Worm (Caenorhabditis elegans): ENCODE data around the gene C05D9.9.

C05D9.9 gene

DNA sequence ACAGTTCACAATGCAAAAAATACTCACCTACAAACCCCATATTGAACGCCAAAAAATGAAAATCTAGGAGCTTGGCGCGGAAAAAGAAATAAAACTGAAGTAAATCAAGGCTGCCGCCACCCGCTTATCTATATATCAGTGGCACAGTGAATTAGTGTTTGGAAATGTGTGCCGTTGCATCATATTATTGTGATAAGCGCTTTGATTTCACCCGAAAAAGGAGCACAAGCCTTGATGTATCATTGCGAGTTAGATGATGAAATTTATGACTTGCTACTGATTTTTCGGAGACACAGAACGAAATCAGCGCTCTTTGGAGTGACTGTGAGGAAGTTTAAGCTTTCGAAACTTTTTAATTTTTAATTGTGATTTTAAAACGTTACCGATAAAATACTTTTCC lies 24.4 kb upstream of the C05D9.9 start, which contains the start of the genes R193.2 and R193.6:
TSS of gene R193.2 (minus strand) at position 148 of the 400 bp plus-strand sequence.
TSS of gene R193.6 (plus strand) at position 350 of the 400 bp plus-strand sequence.
- TF ChIP-seq pha-4 (tag; optimal IDR thresholded peaks at IDR 0.05) = no peak

DNA sequence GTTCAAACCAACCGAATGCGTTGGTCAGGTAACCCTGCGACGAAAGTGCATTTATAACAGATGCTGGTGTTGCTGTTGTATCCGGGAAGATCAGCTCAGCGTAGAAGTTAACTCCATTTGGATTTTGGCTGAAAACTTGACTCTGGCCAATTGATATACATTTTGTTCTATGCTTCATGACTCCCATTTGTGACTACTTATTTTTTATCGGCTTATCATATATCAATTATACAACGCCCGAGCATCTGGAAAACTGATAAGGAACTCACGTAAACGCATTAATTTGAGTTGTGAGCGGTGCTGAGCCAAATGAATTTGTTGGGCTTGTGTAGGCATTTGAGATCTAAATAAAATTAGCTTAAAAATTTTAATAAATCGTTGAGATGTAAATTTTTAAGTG lies 23.3 kb upstream of the C05D9.9 start:
- TF ChIP-seq unc-39 (tag; optimal IDR thresholded peaks at IDR 0.05) = no peak
- no peak for TF ChIP-seq pha-4 (tag; optimal IDR thresholded peaks at IDR 0.05)
- TF ChIP-seq nhr-76 (tag; optimal IDR thresholded peaks at IDR 0.05) = no peak
- no peak for TF ChIP-seq ceh-83 (GFP tag; optimal IDR thresholded peaks at IDR 0.05)
- TF ChIP-seq unc-62 (GFP tag; optimal IDR thresholded peaks at IDR 0.05) = no peak
- no peak for TF ChIP-seq unc-120 (tag; optimal IDR thresholded peaks at IDR 0.05; ENCODE audit: poor library complexity, severe bottlenecking)
- TF ChIP-seq nhr-237 (tag; optimal IDR thresholded peaks at IDR 0.05) = no peak
- no peak for TF ChIP-seq M03D4.4 (tag; optimal IDR thresholded peaks at IDR 0.05)
- no peak for TF ChIP-seq lin-13 (tag; optimal IDR thresholded peaks at IDR 0.05)
- TF ChIP-seq drap-1 (GFP tag; optimal IDR thresholded peaks at IDR 0.05) = no peak
- TF ChIP-seq ztf-11 (tag; optimal IDR thresholded peaks at IDR 0.05) = no peak
- TF ChIP-seq blmp-1 (tag; optimal IDR thresholded peaks at IDR 0.05) = no peak

DNA sequence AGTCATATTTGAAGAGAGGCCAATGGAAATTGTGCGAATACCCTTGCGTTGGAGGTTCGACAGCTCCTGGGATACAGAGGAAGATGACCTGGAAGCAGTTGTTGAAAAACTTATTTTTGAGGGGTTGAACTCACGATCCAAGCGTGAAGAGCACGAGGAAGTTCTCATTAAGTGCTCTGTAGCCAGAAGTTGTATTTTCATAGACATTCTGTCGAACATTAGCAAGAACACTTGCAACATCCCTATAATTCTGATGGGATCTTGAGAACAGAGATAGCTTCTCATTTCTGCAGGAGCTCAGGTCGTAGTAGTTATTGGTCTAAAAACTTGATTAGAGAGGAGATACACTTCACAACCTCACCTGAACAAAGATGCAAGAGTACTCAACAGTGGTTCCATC lies 17.6 kb upstream of the C05D9.9 start:
- TF ChIP-seq unc-39 (tag; optimal IDR thresholded peaks at IDR 0.05) (no peak), elt-3 (tag; optimal IDR thresholded peaks at IDR 0.05) (no peak), ceh-39 (tag; optimal IDR thresholded peaks at IDR 0.05) (no peak), lin-13 (tag; optimal IDR thresholded peaks at IDR 0.05) (no peak), lsy-2 (tag; optimal IDR thresholded peaks at IDR 0.05) (no peak), nhr-28 (tag; optimal IDR thresholded peaks at IDR 0.05) (no peak), nhr-2 (tag; optimal IDR thresholded peaks at IDR 0.05) (no peak), nhr-237 (tag; optimal IDR thresholded peaks at IDR 0.05) (no peak), ceh-83 (GFP tag; optimal IDR thresholded peaks at IDR 0.05) (no peak), drap-1 (GFP tag; optimal IDR thresholded peaks at IDR 0.05) (no peak), unc-120 (tag; optimal IDR thresholded peaks at IDR 0.05; ENCODE audit: poor library complexity, severe bottlenecking) (no peak), M03D4.4 (tag; optimal IDR thresholded peaks at IDR 0.05) (no peak), sem-2 (GFP tag; optimal IDR thresholded peaks at IDR 0.05) (no peak), mls-2 (tag; optimal IDR thresholded peaks at IDR 0.05) (no peak), ceh-43 (GFP tag; optimal IDR thresholded peaks at IDR 0.05) (no peak), ham-2 (GFP tag; optimal IDR thresholded peaks at IDR 0.05) (no peak)

DNA sequence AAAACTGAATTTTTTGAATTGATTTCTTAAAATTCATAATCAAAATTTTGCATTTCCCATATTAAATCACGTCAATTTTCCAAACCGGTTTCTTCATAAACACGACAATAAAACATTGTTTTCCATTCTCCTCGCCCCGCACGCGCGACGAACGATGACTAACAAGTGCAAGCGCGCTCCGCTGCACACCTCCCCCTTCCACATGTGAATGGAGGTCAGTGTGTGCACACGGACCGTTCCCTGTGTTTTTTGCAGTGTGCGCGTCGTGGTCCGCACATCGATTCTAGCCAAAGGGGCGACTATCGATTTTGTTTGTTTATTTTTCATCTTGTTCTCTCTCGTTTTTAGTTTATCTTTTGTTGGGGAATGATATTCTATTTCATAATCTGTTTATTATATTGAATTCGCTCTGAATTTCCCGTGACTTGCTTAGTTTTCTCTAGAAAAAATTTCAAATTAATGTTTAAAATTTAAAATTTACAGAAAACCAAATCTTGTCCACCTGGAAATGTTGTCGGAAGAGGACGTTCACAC lies 4.5 kb upstream of the C05D9.9 start, which contains the start of gene snx-1:
TSS of gene snx-1 (plus strand) at position 484 of the 534 bp plus-strand sequence.
- TF ChIP-seq nhr-76 (tag; optimal IDR thresholded peaks at IDR 0.05) = no peak
- no peak for TF ChIP-seq ham-2 (GFP tag; optimal IDR thresholded peaks at IDR 0.05)
- peak; percentile 26 for TF ChIP-seq drap-1 (GFP tag; optimal IDR thresholded peaks at IDR 0.05)
- no peak for TF ChIP-seq unc-39 (tag; optimal IDR thresholded peaks at IDR 0.05)
- TF ChIP-seq ceh-39 (tag; optimal IDR thresholded peaks at IDR 0.05) = peak; percentile 25
- TF ChIP-seq ceh-83 (GFP tag; optimal IDR thresholded peaks at IDR 0.05) = no peak
- TF ChIP-seq nhr-237 (tag; optimal IDR thresholded peaks at IDR 0.05) = peak; percentile 35
- TF ChIP-seq sptf-1 (tag; optimal IDR thresholded peaks at IDR 0.05) = peak; percentile 52
- peak; percentile 38 for TF ChIP-seq cnd-1 (tag; optimal IDR thresholded peaks at IDR 0.05)
- TF ChIP-seq snpc-4 (tag; optimal IDR thresholded peaks at IDR 0.05) = no peak
- TF ChIP-seq mab-5 (tag; optimal IDR thresholded peaks at IDR 0.05) = no peak
- TF ChIP-seq lin-13 (tag; optimal IDR thresholded peaks at IDR 0.05) = peak; percentile 78
- TF ChIP-seq mep-1 (tag; optimal IDR thresholded peaks at IDR 0.05) = peak; percentile 1
- TF ChIP-seq nhr-28 (tag; optimal IDR thresholded peaks at IDR 0.05) = no peak
- peak; percentile 20 for TF ChIP-seq pha-4 (tag; optimal IDR thresholded peaks at IDR 0.05)
- peak; percentile 21 for TF ChIP-seq nhr-2 (tag; optimal IDR thresholded peaks at IDR 0.05)
- TF ChIP-seq sem-2 (GFP tag; optimal IDR thresholded peaks at IDR 0.05) = no peak
- peak; percentile 29 for TF ChIP-seq M03D4.4 (tag; optimal IDR thresholded peaks at IDR 0.05)

DNA sequence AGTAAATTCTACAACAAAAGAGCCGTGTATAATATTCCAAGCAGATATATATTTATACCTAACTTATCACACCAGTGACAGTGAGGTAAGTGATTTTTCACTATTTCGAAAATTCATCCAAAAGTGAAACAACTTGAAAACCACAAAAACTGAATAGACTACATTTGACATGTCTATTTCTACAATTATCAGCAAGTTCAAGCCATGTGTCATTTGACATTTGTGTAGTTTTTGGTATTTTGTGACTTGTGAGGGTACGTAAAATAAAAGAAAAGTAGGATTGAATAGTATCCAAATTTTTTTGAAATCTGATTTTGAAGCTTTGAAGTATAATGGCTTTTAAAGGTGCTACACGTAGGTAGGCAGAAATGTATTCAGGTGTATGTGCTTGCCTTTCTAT lies 2.2 kb upstream of the C05D9.9 start:
- no peak for TF ChIP-seq zip-8 (tag; optimal IDR thresholded peaks at IDR 0.05)
- no peak for TF ChIP-seq sem-2 (GFP tag; optimal IDR thresholded peaks at IDR 0.05)
- TF ChIP-seq pha-4 (tag; optimal IDR thresholded peaks at IDR 0.05) = no peak
- no peak for TF ChIP-seq mep-1 (tag; optimal IDR thresholded peaks at IDR 0.05)
- TF ChIP-seq lin-13 (tag; optimal IDR thresholded peaks at IDR 0.05) = no peak
- no peak for TF ChIP-seq ham-2 (GFP tag; optimal IDR thresholded peaks at IDR 0.05)
- no peak for TF ChIP-seq lsy-2 (tag; optimal IDR thresholded peaks at IDR 0.05)

DNA sequence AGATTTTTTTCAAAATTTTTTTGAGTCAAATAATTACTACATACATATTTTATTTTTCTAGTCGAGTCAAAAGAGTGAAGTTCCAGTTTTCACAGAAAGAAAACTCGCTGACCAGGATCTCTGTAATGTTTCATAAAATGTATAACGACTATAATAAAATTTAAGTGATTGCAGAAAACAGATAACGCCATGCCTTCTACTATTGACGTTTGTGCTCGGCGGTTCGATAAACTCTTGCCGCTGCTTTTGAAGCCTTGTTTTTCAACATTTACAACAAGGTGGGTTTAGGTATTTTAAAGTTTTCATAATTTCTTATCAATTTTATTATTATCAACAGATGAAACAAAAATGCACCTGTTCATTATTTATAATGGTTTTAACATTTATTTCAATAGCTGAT lies 1.4 kb upstream of the C05D9.9 start, which contains the start of gene lmp-2:
TSS of gene lmp-2 (plus strand) at position 190 of the 400 bp plus-strand sequence.
- no peak for TF ChIP-seq sptf-1 (tag; optimal IDR thresholded peaks at IDR 0.05)
- no peak for TF ChIP-seq mab-5 (tag; optimal IDR thresholded peaks at IDR 0.05)
- no peak for TF ChIP-seq elt-3 (tag; optimal IDR thresholded peaks at IDR 0.05)
- TF ChIP-seq mep-1 (tag; optimal IDR thresholded peaks at IDR 0.05) = no peak
- no peak for TF ChIP-seq tbx-8 (GFP tag; optimal IDR thresholded peaks at IDR 0.05)
- TF ChIP-seq lsy-2 (tag; optimal IDR thresholded peaks at IDR 0.05) = no peak
- TF ChIP-seq zip-8 (tag; optimal IDR thresholded peaks at IDR 0.05) = no peak
- no peak for TF ChIP-seq nhr-12 (tag; optimal IDR thresholded peaks at IDR 0.05)
- no peak for TF ChIP-seq ceh-39 (tag; optimal IDR thresholded peaks at IDR 0.05)
- no peak for TF ChIP-seq unc-62 (GFP tag; optimal IDR thresholded peaks at IDR 0.05)

Data from whole organism, mixed stage, embryonic.